Worm (Caenorhabditis elegans): ENCODE data around the gene sid-2.

DNA sequence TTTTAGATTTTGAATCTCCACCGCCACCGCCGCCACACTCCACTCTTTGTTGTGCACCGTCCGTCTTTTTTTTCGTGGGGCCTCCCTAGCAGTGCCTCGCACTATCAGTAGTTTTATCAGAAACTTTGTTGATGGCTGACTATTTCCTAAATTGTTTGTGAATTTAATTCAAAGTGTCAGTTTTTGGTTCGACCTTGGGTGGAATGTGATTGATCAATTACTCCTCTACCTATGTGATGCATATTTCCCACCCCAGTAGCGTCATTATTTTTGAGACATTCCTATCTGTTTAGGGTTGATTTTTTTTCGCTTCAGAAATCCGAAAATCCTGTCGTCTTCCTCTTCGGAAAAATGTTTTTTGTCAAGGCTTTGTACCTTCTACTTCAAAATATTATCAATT lies 31.4 kb downstream of the sid-2 start:
- TF ChIP-seq elt-1 (tag; optimal IDR thresholded peaks at IDR 0.05; ENCODE audit: borderline replicate concordance, insufficient read depth): no peak
- no peak for TF ChIP-seq unc-62 (GFP tag; optimal IDR thresholded peaks at IDR 0.05)
- TF ChIP-seq ztf-11 (tag; optimal IDR thresholded peaks at IDR 0.05): no peak
- TF ChIP-seq snpc-4 (tag; optimal IDR thresholded peaks at IDR 0.05): no peak
- no peak for TF ChIP-seq ces-1 (GFP tag; optimal IDR thresholded peaks at IDR 0.05)
- no peak for TF ChIP-seq lsy-2 (tag; optimal IDR thresholded peaks at IDR 0.05)
- no peak for TF ChIP-seq nhr-12 (tag; optimal IDR thresholded peaks at IDR 0.05)
- no peak for TF ChIP-seq blmp-1 (tag; optimal IDR thresholded peaks at IDR 0.05)
- TF ChIP-seq nhr-237 (tag; optimal IDR thresholded peaks at IDR 0.05): no peak
- no peak for TF ChIP-seq nhr-76 (tag; optimal IDR thresholded peaks at IDR 0.05)
- TF ChIP-seq hlh-1 (tag; optimal IDR thresholded peaks at IDR 0.05): no peak
- TF ChIP-seq nhr-2 (tag; optimal IDR thresholded peaks at IDR 0.05): no peak
- no peak for TF ChIP-seq pha-4 (tag; optimal IDR thresholded peaks at IDR 0.05)

All from whole organism, mixed stage, embryonic.